Fruit fly (Drosophila melanogaster) whole organism, embryonic: ENCODE results near the gene Tim9b.

Experiments
- Antp ChIP-seq: fragments of 200-800 bp; sonication (Bioruptor generic); optimal IDR thresholded peaks from 3 replicates; lab custom pipeline; 2016; ENCODE audit warnings: missing biosample characterization, missing genetic modification characterization
- BtbVII ChIP-seq: fragments of 200-800 bp; sonication (Bioruptor generic); optimal IDR thresholded peaks from 3 replicates; lab custom pipeline; 2017; ENCODE audit warnings: missing biosample characterization, mild to moderate bottlenecking, missing genetic modification characterization
- CG10543 ChIP-seq: fragments of 200-800 bp; sonication (Bioruptor generic); optimal IDR thresholded peaks from 3 replicates; lab custom pipeline; 2017; ENCODE audit warnings: missing biosample characterization, mild to moderate bottlenecking, missing genetic modification characterization, moderate library complexity
- CG10959 ChIP-seq: fragments of 200-800 bp; sonication (Bioruptor generic); IDR thresholded peaks from 2 replicates; pipeline ENCODE4 v1.3.6; 2022; ENCODE audit warnings: missing biosample characterization, missing genetic modification characterization
- CG11085 ChIP-seq: fragments of 200-800 bp; sonication (Bioruptor generic); IDR thresholded peaks from 2 replicates; pipeline ENCODE4 v1.3.6; 2022; ENCODE audit warnings: missing biosample characterization, missing genetic modification characterization
- CG11696 ChIP-seq: fragments of 200-800 bp; sonication (Bioruptor generic); IDR thresholded peaks from 2 replicates; pipeline ENCODE4 v1.3.6; 2022; ENCODE audit warnings: missing biosample characterization, missing genetic modification characterization
- CG12219 ChIP-seq: fragments of 200-800 bp; sonication (Bioruptor generic); optimal IDR thresholded peaks from 3 replicates; lab custom pipeline; 2018; ENCODE audit warnings: missing biosample characterization, mild to moderate bottlenecking, missing genetic modification characterization
- CG14441 ChIP-seq: fragments of 200-800 bp; sonication (Bioruptor generic); IDR thresholded peaks from 2 replicates; pipeline ENCODE4 v1.3.6; 2022; ENCODE audit warnings: missing biosample characterization, missing genetic modification characterization
- CG15601 ChIP-seq: fragments of 200-800 bp; sonication (Bioruptor generic); optimal IDR thresholded peaks from 3 replicates; lab custom pipeline; 2019; ENCODE audit warnings: missing biosample characterization, mild to moderate bottlenecking, missing genetic modification characterization, moderate library complexity
- CG15696 ChIP-seq: fragments of 200-800 bp; sonication (Bioruptor generic); optimal IDR thresholded peaks from 2 replicates; lab custom pipeline; 2019; ENCODE audit warnings: missing biosample characterization, mild to moderate bottlenecking, missing genetic modification characterization, moderate library complexity
- CG17361 ChIP-seq: fragments of 200-800 bp; sonication (Bioruptor generic); IDR thresholded peaks from 3 replicates; pipeline ENCODE4 v1.3.6; 2022; ENCODE audit warnings: missing biosample characterization, missing genetic modification characterization
- CG1792 ChIP-seq: fragments of 200-800 bp; sonication (Bioruptor generic); optimal IDR thresholded peaks from 2 replicates; lab custom pipeline; 2016; ENCODE audit warnings: missing biosample characterization, missing genetic modification characterization
- CG32532 ChIP-seq: fragments of 200-800 bp; sonication (Bioruptor generic); IDR thresholded peaks from 2 replicates; pipeline ENCODE4 v1.3.6; 2022; ENCODE audit warnings: missing biosample characterization, missing genetic modification characterization
- CG33213 ChIP-seq: fragments of 200-800 bp; sonication (Bioruptor generic); optimal IDR thresholded peaks from 3 replicates; lab custom pipeline; 2016; ENCODE audit warnings: missing biosample characterization, missing genetic modification characterization
- CG4404 ChIP-seq: fragments of 200-800 bp; sonication (Bioruptor generic); IDR thresholded peaks from 2 replicates; pipeline ENCODE4 v1.3.6; 2022; ENCODE audit warnings: missing biosample characterization, missing genetic modification characterization
- CG4730 ChIP-seq: fragments of 200-800 bp; sonication (Bioruptor generic); IDR thresholded peaks from 2 replicates; pipeline ENCODE4 v1.3.6; 2022; ENCODE audit warnings: missing biosample characterization, missing genetic modification characterization
- CG6683 ChIP-seq: fragments of 200-800 bp; sonication (Bioruptor generic); optimal IDR thresholded peaks from 2 replicates; lab custom pipeline; 2017; ENCODE audit warnings: missing biosample characterization, mild to moderate bottlenecking, missing genetic modification characterization, missing genetic modification reagents
- CG7745 ChIP-seq: fragments of 200-800 bp; sonication (Bioruptor generic); optimal IDR thresholded peaks from 2 replicates; lab custom pipeline; 2018; ENCODE audit warnings: missing biosample characterization, mild to moderate bottlenecking, missing genetic modification characterization, moderate library complexity
- CG8944 ChIP-seq: fragments of 200-800 bp; sonication (Bioruptor generic); optimal IDR thresholded peaks from 3 replicates; lab custom pipeline; 2016; ENCODE audit warnings: missing biosample characterization, missing genetic modification characterization
- Chrac-16 ChIP-seq: fragments of 200-800 bp; sonication (Bioruptor generic); optimal IDR thresholded peaks from 3 replicates; lab custom pipeline; 2016; ENCODE audit warnings: missing biosample characterization, missing genetic modification characterization
- Dll ChIP-seq: fragments of 200-800 bp; sonication (Bioruptor generic); IDR thresholded peaks from 4 replicates; pipeline ENCODE4 v1.3.6; 2022; ENCODE audit warnings: missing biosample characterization, missing genetic modification characterization; ENCODE audit not compliant: partially characterized antibody
- Doc2 ChIP-seq: fragments of 200-800 bp; sonication (Bioruptor generic); IDR thresholded peaks from 2 replicates; pipeline ENCODE4 v1.3.6; 2022; ENCODE audit warnings: missing biosample characterization, missing genetic modification characterization
- Doc3 ChIP-seq: fragments of 200-800 bp; sonication (Bioruptor generic); IDR thresholded peaks from 3 replicates; pipeline ENCODE4 v1.3.6; 2022; ENCODE audit warnings: missing biosample characterization, missing genetic modification characterization; ENCODE audit not compliant: partially characterized antibody
- E2f1 ChIP-seq: fragments of 200-800 bp; sonication (Bioruptor generic); IDR thresholded peaks from 2 replicates; pipeline ENCODE4 v1.3.6; 2022; ENCODE audit warnings: missing biosample characterization, missing genetic modification characterization
- Ets65A ChIP-seq: fragments of 200-800 bp; sonication (Bioruptor generic); peaks from one replicate; lab custom pipeline; 2016; ENCODE audit warnings: missing biosample characterization, missing genetic modification characterization
- HmgD ChIP-seq: fragments of 200-800 bp; sonication (Bioruptor generic); optimal IDR thresholded peaks from 3 replicates; lab custom pipeline; 2016; ENCODE audit warnings: missing biosample characterization, missing genetic modification characterization
- Hr39 ChIP-seq: fragments of >200 bp; optimal IDR thresholded peaks from 2 replicates; lab custom pipeline; 2017
- Hr51 ChIP-seq, 2 experiments: fragments of 200-800 bp; sonication (Bioruptor generic); optimal IDR thresholded peaks; 2 replicates in 1 of 2; 3 replicates in 1 of 2; lab custom pipeline; 2016 to 2018; ENCODE audit warnings: missing biosample characterization in 2 of 2, missing genetic modification characterization in 2 of 2, mild to moderate bottlenecking in 1 of 2, moderate library complexity in 1 of 2
- Lim3 ChIP-seq: fragments of 200-800 bp; sonication (Bioruptor generic); IDR thresholded peaks from 2 replicates; pipeline ENCODE4 v1.3.6; 2022; ENCODE audit warnings: missing biosample characterization, missing genetic modification characterization
- MTF-1 ChIP-seq: fragments of 200-800 bp; sonication (Bioruptor generic); optimal IDR thresholded peaks from 2 replicates; lab custom pipeline; 2018; ENCODE audit warnings: missing biosample characterization, mild to moderate bottlenecking, missing genetic modification characterization, borderline replicate concordance
- Mrtf ChIP-seq: fragments of 200-800 bp; sonication (Bioruptor generic); IDR thresholded peaks from 3 replicates; pipeline ENCODE4 v1.3.6; 2022; ENCODE audit warnings: missing biosample characterization, missing genetic modification characterization
- Myb ChIP-seq: fragments of 200-800 bp; sonication (Bioruptor generic); optimal IDR thresholded peaks from 2 replicates; lab custom pipeline; 2016; ENCODE audit warnings: missing biosample characterization, missing genetic modification characterization
- NfI ChIP-seq: fragments of 200-800 bp; sonication (Bioruptor generic); optimal IDR thresholded peaks from 3 replicates; lab custom pipeline; 2018; ENCODE audit warnings: missing biosample characterization, mild to moderate bottlenecking, missing genetic modification characterization, moderate library complexity
- Rx ChIP-seq: fragments of 200-800 bp; sonication (Bioruptor generic); IDR thresholded peaks from 2 replicates; pipeline ENCODE4 v1.3.6; 2022; ENCODE audit warnings: missing biosample characterization, missing genetic modification characterization
- Sox100B ChIP-seq: fragments of 200-800 bp; sonication (Bioruptor generic); optimal IDR thresholded peaks from 3 replicates; lab custom pipeline; 2018; ENCODE audit warnings: missing biosample characterization, mild to moderate bottlenecking, missing genetic modification characterization
- YL-1 ChIP-seq: fragments of 200-800 bp; sonication (Bioruptor generic); optimal IDR thresholded peaks from 3 replicates; lab custom pipeline; 2017; ENCODE audit warnings: missing biosample characterization, mild to moderate bottlenecking, missing genetic modification characterization
- ash1 ChIP-seq: fragments of 200-800 bp; sonication (Bioruptor generic); optimal IDR thresholded peaks from 2 replicates; lab custom pipeline; 2018; ENCODE audit warnings: missing biosample characterization, mild to moderate bottlenecking, missing genetic modification characterization
- bsh ChIP-seq, 2 experiments: fragments of 200-800 bp; sonication (Bioruptor generic); optimal IDR thresholded peaks; 2 replicates each; lab custom pipeline; 2017 to 2018; ENCODE audit warnings: mild to moderate bottlenecking in 2 of 2, missing biosample characterization in 2 of 2, missing genetic modification characterization in 2 of 2, moderate library complexity in 1 of 2
- chinmo ChIP-seq: fragments of 200-800 bp; sonication (Bioruptor generic); IDR thresholded peaks from 4 replicates; pipeline ENCODE4 v1.3.6; 2022; ENCODE audit warnings: missing biosample characterization, missing genetic modification characterization; ENCODE audit not compliant: partially characterized antibody
- danr ChIP-seq: fragments of 200-800 bp; sonication (Bioruptor generic); IDR thresholded peaks from 2 replicates; pipeline ENCODE4 v1.3.6; 2022; ENCODE audit warnings: missing biosample characterization, missing genetic modification characterization
- gce ChIP-seq: fragments of 200-800 bp; sonication (Bioruptor generic); IDR thresholded peaks from 3 replicates; pipeline ENCODE4 v1.3.6; 2022; ENCODE audit warnings: missing biosample characterization, missing genetic modification characterization
- gcm ChIP-seq: fragments of 200-800 bp; sonication (Bioruptor generic); optimal IDR thresholded peaks from 2 replicates; lab custom pipeline; 2019; ENCODE audit warnings: missing biosample characterization, mild to moderate bottlenecking, missing genetic modification characterization, moderate library complexity
- gsb ChIP-seq: fragments of 200-800 bp; sonication (Bioruptor generic); IDR thresholded peaks from 2 replicates; pipeline ENCODE4 v1.3.6; 2022; ENCODE audit warnings: missing biosample characterization, missing genetic modification characterization
- gsb-n ChIP-seq: fragments of 200-800 bp; sonication (Bioruptor generic); optimal IDR thresholded peaks from 3 replicates; lab custom pipeline; 2018; ENCODE audit warnings: missing biosample characterization, mild to moderate bottlenecking, missing genetic modification characterization
- gt ChIP-seq: fragments of 200-800 bp; sonication (Bioruptor generic); IDR thresholded peaks from 2 replicates; pipeline ENCODE4 v1.3.6; 2022; ENCODE audit warnings: missing biosample characterization, missing genetic modification characterization
- insv ChIP-seq, 2 experiments: fragments of 200-800 bp; sonication (Bioruptor generic); optimal IDR thresholded peaks; 3 replicates each; lab custom pipeline; 2016 to 2018; ENCODE audit warnings: missing biosample characterization in 2 of 2, missing genetic modification characterization in 2 of 2
- jigr1 ChIP-seq: fragments of 200-800 bp; sonication (Bioruptor generic); IDR thresholded peaks from 3 replicates; pipeline ENCODE4 v1.3.6; 2022; ENCODE audit warnings: missing biosample characterization, missing genetic modification characterization
- nerfin-2 ChIP-seq: fragments of 200-800 bp; sonication (Bioruptor generic); IDR thresholded peaks from 2 replicates; pipeline ENCODE4 v1.3.6; 2022; ENCODE audit warnings: missing biosample characterization, missing genetic modification characterization; ENCODE audit not compliant: partially characterized antibody
- sens ChIP-seq: fragments of 200-800 bp; sonication (Bioruptor generic); peaks from one replicate; lab custom pipeline; 2016; ENCODE audit warnings: missing biosample characterization, missing genetic modification characterization
- slou ChIP-seq: fragments of 200-800 bp; sonication (Bioruptor generic); optimal IDR thresholded peaks from 3 replicates; lab custom pipeline; 2016; ENCODE audit warnings: missing biosample characterization, missing genetic modification characterization
- tgo ChIP-seq: fragments of 200-800 bp; sonication (Bioruptor generic); IDR thresholded peaks from 3 replicates; pipeline ENCODE4 v1.3.6; 2022; ENCODE audit warnings: missing biosample characterization, missing genetic modification characterization
- trem ChIP-seq: fragments of 200-800 bp; optimal IDR thresholded peaks from 3 replicates; lab custom pipeline; 2019; ENCODE audit warnings: missing biosample characterization, mild to moderate bottlenecking, missing genetic modification characterization, moderate library complexity
- ttk ChIP-seq: fragments of 200-800 bp; sonication (Bioruptor generic); IDR thresholded peaks from 2 replicates; pipeline ENCODE4 v2.1.2; 2022; ENCODE audit warnings: missing biosample characterization, missing genetic modification characterization

Gene Tim9b

DNA sequence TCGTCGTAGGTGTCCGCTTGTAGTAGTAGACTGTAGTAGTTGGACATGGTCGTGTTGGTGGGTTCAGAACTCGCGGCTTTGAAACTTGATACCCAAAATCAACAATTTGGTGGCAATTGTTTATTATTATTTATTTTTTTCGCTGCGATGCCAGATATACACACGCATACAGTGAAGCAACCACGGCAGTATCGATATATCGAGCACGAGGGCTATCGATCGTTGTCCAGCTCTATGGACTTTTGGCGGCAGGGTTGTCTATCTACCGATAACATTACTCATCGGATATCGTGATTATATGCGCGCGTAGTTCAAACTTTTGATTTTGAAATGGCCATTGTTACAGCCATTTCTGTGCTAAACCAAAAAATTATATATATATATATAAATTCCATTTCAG, 16.7 kb downstream of the Tim9b start, which contains the start of gene CG14220 (continued):
- TF ChIP-seq CG10543 (GFP tag; lab: Kevin White, UChicago) = peak; percentile 32
- TF ChIP-seq MTF-1 (GFP tag; lab: Kevin White, UChicago) = no peak
- no peak for TF ChIP-seq E2f1 (GFP tag; lab: Robert Waterston, UW)
- no peak for TF ChIP-seq CG14441 (GFP tag; lab: Robert Waterston, UW)
- TF ChIP-seq gsb (GFP tag; lab: Robert Waterston, UW) = no peak
- peak; percentile 87 for TF ChIP-seq Dll (GFP tag; lab: Robert Waterston, UW)
- TF ChIP-seq CG8944 = no peak
- TF ChIP-seq Doc3 (GFP tag; lab: Robert Waterston, UW) = peak; percentile 85; the same call in 2 of the 3 replicates
- TF ChIP-seq CG11085 (GFP tag; lab: Robert Waterston, UW) = no peak
- TF ChIP-seq Antp (GFP tag; lab: Kevin White, UChicago) = no peak
- TF ChIP-seq trem (tag; lab: Kevin White, UChicago) = peak; percentile 87
- no peak for TF ChIP-seq Mrtf (GFP tag; lab: Robert Waterston, UW)
- no peak for TF ChIP-seq CG17361 (GFP tag; lab: Robert Waterston, UW)
- no peak for TF ChIP-seq slou (GFP tag; lab: Kevin White, UChicago)
- TF ChIP-seq HmgD = no peak
- TF ChIP-seq Chrac-16 (GFP tag; lab: Kevin White, UChicago) = no peak
- TF ChIP-seq CG15601 (tag; lab: Kevin White, UChicago) = peak; percentile 2
- TF ChIP-seq CG33213 (GFP tag; lab: Kevin White, UChicago) = peak; percentile 64
- no peak for TF ChIP-seq bsh (GFP tag; optimal IDR thresholded peaks at IDR 0.05; lab: Kevin White, UChicago)
- no peak for TF ChIP-seq Hr39 (lab: Kevin White, UChicago)
- no peak for TF ChIP-seq tgo
- no peak for TF ChIP-seq CG7745
- TF ChIP-seq chinmo (GFP tag; lab: Robert Waterston, UW) = peak; percentile 93
- TF ChIP-seq CG15696 = no peak
- TF ChIP-seq nerfin-2 = peak; percentile 94
- no peak for TF ChIP-seq Lim3
- no peak for TF ChIP-seq CG32532
- no peak for TF ChIP-seq Ets65A (GFP tag; lab: Kevin White, UChicago)
- TF ChIP-seq CG12219 (GFP tag; lab: Kevin White, UChicago) = no peak
- no peak for TF ChIP-seq CG4404
- TF ChIP-seq gce = no peak
- TF ChIP-seq sens = peak; percentile 70
- no peak for TF ChIP-seq Sox100B (GFP tag; lab: Kevin White, UChicago)
- no peak for TF ChIP-seq CG1792 (GFP tag; lab: Kevin White, UChicago)
- no peak for TF ChIP-seq ttk (GFP tag; lab: Robert Waterston, UW)
- TF ChIP-seq Hr51 (GFP tag; optimal IDR thresholded peaks at IDR 0.05; lab: Kevin White, UChicago) = no peak
- no peak for TF ChIP-seq CG6683 (GFP tag; lab: Kevin White, UChicago)
- TF ChIP-seq gsb-n = no peak
- peak; percentile 63 for TF ChIP-seq YL-1
- TF ChIP-seq CG10959 (GFP tag; lab: Robert Waterston, UW) = no peak
- no peak for TF ChIP-seq jigr1 (GFP tag; lab: Robert Waterston, UW)
- TF ChIP-seq BtbVII = no peak
- TF ChIP-seq Rx = no peak
- TF ChIP-seq gt (GFP tag; lab: Robert Waterston, UW) = no peak
- no peak for TF ChIP-seq NfI
- peak in 1 of 2 experiments; percentile 15 for TF ChIP-seq insv (GFP tag; optimal IDR thresholded peaks at IDR 0.05; lab: Kevin White, UChicago)
- TF ChIP-seq CG4730 (GFP tag; lab: Robert Waterston, UW) = no peak
- no peak for TF ChIP-seq ash1 (GFP tag; lab: Kevin White, UChicago)
- TF ChIP-seq danr (GFP tag; lab: Robert Waterston, UW) = no peak
- TF ChIP-seq Myb (GFP tag; lab: Kevin White, UChicago) = peak; percentile 6
- no peak for TF ChIP-seq CG11696 (GFP tag; lab: Robert Waterston, UW)
- TF ChIP-seq Doc2 (GFP tag; lab: Robert Waterston, UW) = no peak
- TF ChIP-seq gcm (GFP tag; lab: Kevin White, UChicago) = no peak
